Worm (Caenorhabditis elegans): ENCODE data around the gene oac-42.
"Not testable (repeated sequence)": the region's sequence is repeated elsewhere in the genome, so short reads cannot be mapped to it uniquely, and the experiment has no call there.

oac-42 gene

DNA sequence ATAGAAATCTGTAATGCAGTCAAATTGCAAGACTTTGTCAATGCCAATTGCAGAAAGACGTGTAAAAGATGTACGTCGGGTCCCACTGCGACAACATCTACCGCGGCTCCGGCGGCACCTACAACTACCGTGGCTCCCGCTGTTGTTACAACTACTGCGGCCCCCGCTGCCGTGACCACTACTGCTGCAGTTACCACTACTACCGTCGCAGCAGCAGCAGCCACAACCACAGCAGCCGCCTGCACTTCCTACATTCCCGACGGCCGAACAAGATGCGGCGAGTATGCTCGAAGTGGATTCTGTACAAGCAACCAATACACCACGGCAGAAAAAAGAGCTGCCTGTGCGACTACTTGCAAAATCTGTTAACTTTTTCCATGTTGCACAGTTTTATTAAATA lies 30.2 kb upstream of the oac-42 start:
- TF ChIP-seq blmp-1 (tag; optimal IDR thresholded peaks at IDR 0.05): no peak
- peak; percentile 32 for TF ChIP-seq drap-1 (GFP tag; optimal IDR thresholded peaks at IDR 0.05)

DNA sequence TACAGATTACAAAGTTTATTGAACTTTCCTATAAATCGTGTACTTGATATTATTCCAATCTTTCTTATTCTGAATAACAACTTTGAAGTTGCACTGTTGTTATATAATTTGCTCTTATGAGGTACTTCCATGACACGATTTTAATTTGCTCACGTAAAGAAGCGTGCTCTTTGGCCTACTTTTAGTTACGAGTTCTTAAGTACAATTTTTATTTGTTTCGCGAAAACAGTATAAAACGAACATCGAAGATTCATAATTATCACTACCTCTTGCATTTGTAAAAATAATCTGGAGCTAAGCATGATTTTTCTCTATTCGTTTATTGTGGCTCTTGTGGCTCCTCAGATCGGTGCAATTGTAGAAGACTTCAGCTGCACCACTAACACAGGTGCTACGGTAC lies 29.1 kb upstream of the oac-42 start, which contains the start of gene F35E8.7:
F35E8.7 (plus strand) TSS at position 301 of the 400 bp plus-strand sequence.
- TF ChIP-seq bed-3 (GFP tag; optimal IDR thresholded peaks at IDR 0.05): no peak
- TF ChIP-seq snpc-4 (tag; optimal IDR thresholded peaks at IDR 0.05): no peak
- no peak for TF ChIP-seq blmp-1 (tag; optimal IDR thresholded peaks at IDR 0.05)
- no peak for TF ChIP-seq mep-1 (tag; optimal IDR thresholded peaks at IDR 0.05)
- no peak for TF ChIP-seq nhr-12 (tag; optimal IDR thresholded peaks at IDR 0.05)
- no peak for TF ChIP-seq ham-2 (GFP tag; optimal IDR thresholded peaks at IDR 0.05)
- TF ChIP-seq cnd-1 (tag; optimal IDR thresholded peaks at IDR 0.05): no peak

DNA sequence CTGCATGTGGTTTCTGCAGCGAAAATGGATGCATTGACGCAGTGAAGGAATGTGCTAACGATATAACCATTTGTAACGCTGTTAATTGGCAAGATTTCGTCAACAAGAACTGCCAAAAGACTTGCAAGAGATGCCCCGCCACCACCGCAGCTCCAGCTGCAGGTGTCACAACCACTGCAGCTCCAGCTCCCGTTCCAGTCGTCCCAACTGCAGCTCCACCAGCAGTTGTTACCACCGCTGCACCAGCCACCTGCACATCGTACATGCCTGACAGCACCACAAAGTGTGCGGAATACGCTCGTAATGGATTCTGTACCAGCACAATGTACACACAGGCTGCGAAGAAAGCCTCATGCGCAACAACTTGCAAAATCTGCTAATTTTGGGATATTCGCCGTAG lies 28.1 kb upstream of the oac-42 start:
- TF ChIP-seq nhr-2 (tag; optimal IDR thresholded peaks at IDR 0.05): no peak
- TF ChIP-seq flh-1 (GFP tag; optimal IDR thresholded peaks at IDR 0.05): no peak
- no peak for TF ChIP-seq unc-120 (tag; optimal IDR thresholded peaks at IDR 0.05; ENCODE audit: poor library complexity, severe bottlenecking)
- TF ChIP-seq ztf-11 (tag; optimal IDR thresholded peaks at IDR 0.05): no peak
- TF ChIP-seq zip-8 (tag; optimal IDR thresholded peaks at IDR 0.05): no peak
- no peak for TF ChIP-seq lsy-2 (tag; optimal IDR thresholded peaks at IDR 0.05)
- TF ChIP-seq sem-2 (GFP tag; optimal IDR thresholded peaks at IDR 0.05): no peak
- TF ChIP-seq nhr-12 (tag; optimal IDR thresholded peaks at IDR 0.05): no peak
- TF ChIP-seq unc-39 (tag; optimal IDR thresholded peaks at IDR 0.05): no peak
- no peak for TF ChIP-seq lin-13 (tag; optimal IDR thresholded peaks at IDR 0.05)

DNA sequence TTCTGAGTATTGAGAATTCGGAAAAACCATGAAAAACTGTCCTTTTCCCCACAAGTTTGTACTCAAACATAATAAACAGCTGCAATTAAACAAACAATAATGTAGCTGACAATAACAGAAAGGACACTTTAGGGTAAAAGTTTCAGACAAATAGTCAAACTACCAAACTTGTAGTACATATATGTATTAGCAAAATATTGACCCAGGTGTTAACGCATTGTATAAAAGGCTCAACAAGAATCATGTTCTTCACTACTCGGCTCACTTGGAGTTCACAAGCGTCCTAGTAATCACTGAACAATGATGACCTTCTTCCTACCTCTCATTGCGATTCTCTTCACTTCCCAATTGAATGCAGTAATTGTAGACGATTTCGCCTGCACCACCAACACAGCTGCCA lies 27.2 kb upstream of the oac-42 start, which contains the start of gene F35E8.6:
F35E8.6 (plus strand) TSS at position 301 of the 400 bp plus-strand sequence.
- TF ChIP-seq M03D4.4 (tag; optimal IDR thresholded peaks at IDR 0.05) (no peak), blmp-1 (tag; optimal IDR thresholded peaks at IDR 0.05) (no peak), mab-5 (tag; optimal IDR thresholded peaks at IDR 0.05) (no peak), pha-4 (tag; optimal IDR thresholded peaks at IDR 0.05) (no peak), nhr-2 (tag; optimal IDR thresholded peaks at IDR 0.05) (no peak), snpc-4 (tag; optimal IDR thresholded peaks at IDR 0.05) (no peak), ceh-39 (tag; optimal IDR thresholded peaks at IDR 0.05) (no peak), unc-39 (tag; optimal IDR thresholded peaks at IDR 0.05) (no peak), lin-13 (tag; optimal IDR thresholded peaks at IDR 0.05) (no peak), nhr-237 (tag; optimal IDR thresholded peaks at IDR 0.05) (no peak), ceh-83 (GFP tag; optimal IDR thresholded peaks at IDR 0.05) (no peak), hlh-1 (tag; optimal IDR thresholded peaks at IDR 0.05) (no peak)

DNA sequence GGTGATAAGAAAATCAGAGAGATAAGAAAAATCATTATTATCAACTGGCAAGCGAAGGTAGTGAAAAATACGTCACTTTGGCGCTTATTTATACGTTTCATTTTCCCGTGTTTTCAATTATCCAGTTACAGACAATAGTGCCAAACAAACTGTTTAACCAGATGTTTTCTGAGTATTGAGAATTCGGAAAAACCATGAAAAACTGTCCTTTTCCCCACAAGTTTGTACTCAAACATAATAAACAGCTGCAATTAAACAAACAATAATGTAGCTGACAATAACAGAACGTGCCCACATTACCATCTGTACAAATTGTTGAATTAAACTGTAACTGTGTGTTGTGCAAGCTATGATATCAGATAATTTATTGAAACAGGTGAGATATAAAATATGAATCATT lies 20.9 kb upstream of the oac-42 start, which contains the start of the genes F35E8.1 and F35E8.2:
F35E8.1 (minus strand) TSS at position 101 of the 400 bp plus-strand sequence.
F35E8.2 (plus strand) TSS at position 132 of the 400 bp plus-strand sequence.
- TF ChIP-seq unc-120 (tag; optimal IDR thresholded peaks at IDR 0.05; ENCODE audit: poor library complexity, severe bottlenecking); tbx-8 (GFP tag; optimal IDR thresholded peaks at IDR 0.05); pha-4 (tag; optimal IDR thresholded peaks at IDR 0.05): not testable (repeated sequence)

DNA sequence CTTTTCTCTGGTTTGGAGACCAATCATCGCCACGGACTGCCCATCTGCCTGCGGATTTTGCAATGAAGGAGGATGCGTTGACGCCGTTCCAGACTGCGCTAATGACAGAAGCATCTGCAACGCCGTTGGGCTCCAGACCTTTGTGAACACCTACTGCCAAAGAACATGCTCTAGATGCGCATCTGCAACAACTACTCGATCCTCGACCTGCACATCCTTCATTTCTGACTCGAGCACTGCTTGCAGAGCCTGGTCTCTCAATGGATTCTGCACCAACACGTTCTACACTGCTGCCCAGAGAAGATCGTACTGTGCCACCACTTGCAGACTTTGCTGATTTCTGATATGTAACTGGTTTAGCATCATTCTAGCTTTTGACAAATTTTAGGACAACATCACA lies 16.0 kb upstream of the oac-42 start:
- TF ChIP-seq nhr-12 (tag; optimal IDR thresholded peaks at IDR 0.05): no peak
- no peak for TF ChIP-seq lin-32 (GFP tag; optimal IDR thresholded peaks at IDR 0.05)
- TF ChIP-seq mep-1 (tag; optimal IDR thresholded peaks at IDR 0.05): no peak
- no peak for TF ChIP-seq ceh-39 (tag; optimal IDR thresholded peaks at IDR 0.05)
- TF ChIP-seq bed-3 (GFP tag; optimal IDR thresholded peaks at IDR 0.05): no peak
- TF ChIP-seq drap-1 (GFP tag; optimal IDR thresholded peaks at IDR 0.05): no peak
- no peak for TF ChIP-seq ceh-43 (GFP tag; optimal IDR thresholded peaks at IDR 0.05)
- TF ChIP-seq tbx-8 (GFP tag; optimal IDR thresholded peaks at IDR 0.05): no peak
- TF ChIP-seq ceh-83 (GFP tag; optimal IDR thresholded peaks at IDR 0.05): no peak

DNA sequence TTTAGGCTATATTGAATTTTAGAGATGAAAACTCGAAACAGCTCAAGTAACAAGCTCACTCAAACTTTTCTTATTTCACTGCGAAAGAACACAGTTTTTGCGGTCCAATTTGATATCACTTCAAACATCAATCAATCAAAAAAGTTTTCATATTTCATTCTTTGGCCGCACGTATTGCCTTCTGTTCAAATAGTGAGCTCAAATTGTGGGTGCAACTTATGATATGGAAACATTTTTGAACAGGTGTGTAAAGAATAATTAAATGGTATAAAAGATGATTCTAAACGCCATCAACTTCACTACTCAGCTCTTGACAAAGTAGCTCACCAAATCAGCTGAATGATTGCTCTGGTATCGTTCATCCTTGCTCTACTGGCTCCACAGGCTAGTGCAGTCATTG lies 15.1 kb upstream of the oac-42 start, which contains the start of gene T06C12.14:
T06C12.14 (plus strand) TSS at position 301 of the 400 bp plus-strand sequence.
- TF ChIP-seq hlh-1 (tag; optimal IDR thresholded peaks at IDR 0.05): no peak
- no peak for TF ChIP-seq mls-2 (tag; optimal IDR thresholded peaks at IDR 0.05)
- no peak for TF ChIP-seq nhr-28 (tag; optimal IDR thresholded peaks at IDR 0.05)
- no peak for TF ChIP-seq M03D4.4 (tag; optimal IDR thresholded peaks at IDR 0.05)
- no peak for TF ChIP-seq sem-2 (GFP tag; optimal IDR thresholded peaks at IDR 0.05)
- no peak for TF ChIP-seq elt-3 (tag; optimal IDR thresholded peaks at IDR 0.05)
- no peak for TF ChIP-seq flh-1 (GFP tag; optimal IDR thresholded peaks at IDR 0.05)
- no peak for TF ChIP-seq bed-3 (GFP tag; optimal IDR thresholded peaks at IDR 0.05)
- TF ChIP-seq ceh-39 (tag; optimal IDR thresholded peaks at IDR 0.05): no peak
- TF ChIP-seq nhr-12 (tag; optimal IDR thresholded peaks at IDR 0.05): no peak
- no peak for TF ChIP-seq lin-32 (GFP tag; optimal IDR thresholded peaks at IDR 0.05)
- no peak for TF ChIP-seq elt-1 (tag; optimal IDR thresholded peaks at IDR 0.05; ENCODE audit: borderline replicate concordance, insufficient read depth)
- TF ChIP-seq unc-62 (GFP tag; optimal IDR thresholded peaks at IDR 0.05): no peak
